Worm (Caenorhabditis elegans) whole organism, L4/young adult: Measurements from ENCODE around the gene drr-1.

ENCODE experiments used
- W03F9.2 ChIP-seq: fragments of 150-350 bp; optimal IDR thresholded peaks from 2 replicates; lab custom pipeline; 2014; ENCODE audit warnings: missing biosample characterization, missing genetic modification characterization
- dao-5 ChIP-seq: sonication (generic microtip); optimal IDR thresholded peaks from 2 replicates; lab custom pipeline; 2016; ENCODE audit warnings: missing genotype, missing genetic modification characterization, moderate library complexity, missing compliant biosample characterization
- him-1 ChIP-seq: sonication (generic microtip); optimal IDR thresholded peaks from 2 replicates; lab custom pipeline; 2016; ENCODE audit warnings: missing genotype, missing genetic modification reagents, missing genetic modification characterization, missing compliant biosample characterization

ce11 chrII:13494175-13494650 lies 1.5 kb downstream of the drr-1 start, which contains the start of gene ndua-7:
- no peak for TF ChIP-seq W03F9.2 (tag; lab: Kevin White, UChicago)
- no peak for TF ChIP-seq him-1 (tag; lab: Kevin White, UChicago)
- TF ChIP-seq dao-5 (tag; lab: Kevin White, UChicago) = no peak
